Worm (Caenorhabditis elegans) whole organism, L1 larva: Measurements from ENCODE around the gene sqst-4.
A peak's percentile ranks its signal among the peaks of the same experiment; 100 is the strongest.

Source experiments
- C04F5.9 ChIP-seq: sonication (generic microtip); optimal IDR thresholded peaks from 2 replicates; lab custom pipeline; 2016; ENCODE audit warnings: missing genetic modification characterization, missing compliant biosample characterization
- C16A3.4 ChIP-seq: fragments of 150-350 bp; optimal IDR thresholded peaks from 2 replicates; lab custom pipeline; 2014; ENCODE audit warnings: missing biosample characterization, missing genetic modification characterization
- C34B4.2 ChIP-seq: sonication (generic microtip); optimal IDR thresholded peaks from 2 replicates; lab custom pipeline; 2017; ENCODE audit warnings: mild to moderate bottlenecking, missing genetic modification characterization, missing compliant biosample characterization
- aha-1 ChIP-seq: fragments of 150-350 bp; optimal IDR thresholded peaks from 2 replicates; lab custom pipeline; 2014; ENCODE audit warnings: missing biosample characterization, missing genetic modification characterization
- alr-1 ChIP-seq: fragments of 200-800 bp; sonication (Bioruptor generic); optimal IDR thresholded peaks from 2 replicates; lab custom pipeline; 2018; ENCODE audit warnings: borderline replicate concordance, mild to moderate bottlenecking, missing genetic modification characterization, missing compliant biosample characterization
- aly-2 ChIP-seq: fragments of 150-350 bp; optimal IDR thresholded peaks from 2 replicates; lab custom pipeline; 2014; ENCODE audit warnings: missing biosample characterization, missing genetic modification characterization
- ceh-63 ChIP-seq: fragments of 200-800 bp; sonication (Bioruptor generic); optimal IDR thresholded peaks from 2 replicates; lab custom pipeline; 2018; ENCODE audit warnings: mild to moderate bottlenecking, missing genetic modification characterization, missing compliant biosample characterization
- ceh-8 ChIP-seq: fragments of 200-800 bp; sonication (Bioruptor generic); optimal IDR thresholded peaks from 2 replicates; lab custom pipeline; 2018; ENCODE audit warnings: mild to moderate bottlenecking, missing genetic modification characterization, moderate library complexity, missing compliant biosample characterization
- ceh-88 ChIP-seq: fragments of 200-800 bp; sonication (Bioruptor generic); IDR thresholded peaks from 2 replicates; pipeline ENCODE4 v1.3.6; 2022; ENCODE audit warnings: missing genetic modification characterization, missing compliant biosample characterization
- dpl-1 ChIP-seq, 3 experiments: fragments of 150-350 bp in 2 of 3; sonication (generic microtip) in 1 of 3; optimal IDR thresholded peaks; 2 replicates each; lab custom pipeline; 2014 to 2017; ENCODE audit warnings: missing biosample characterization in 3 of 3, missing genetic modification characterization in 3 of 3, missing genetic modification reagents in 3 of 3
- dsc-1 ChIP-seq: sonication (generic microtip); optimal IDR thresholded peaks from 2 replicates; lab custom pipeline; 2016; ENCODE audit warnings: mild to moderate bottlenecking, missing genetic modification characterization, missing compliant biosample characterization
- efl-1 ChIP-seq, 4 experiments: fragments of 150-350 bp; optimal IDR thresholded peaks in 3 of 4; peaks in 1 of 4; 1 replicate in 1 of 4; 2 replicates in 3 of 4; lab custom pipeline; 2014; ENCODE audit warnings: missing biosample characterization in 2 of 4, missing genetic modification characterization in 2 of 4, missing genetic modification reagents in 2 of 4
- egl-13 ChIP-seq: sonication (generic microtip); optimal IDR thresholded peaks from 2 replicates; lab custom pipeline; 2016; ENCODE audit warnings: missing genotype, missing genetic modification reagents, missing genetic modification characterization, missing compliant biosample characterization
- egl-27 ChIP-seq, 2 experiments: fragments of 150-350 bp in 1 of 2; sonication (generic microtip); optimal IDR thresholded peaks; 3 replicates each; lab custom pipeline; 2017 to 2018; ENCODE audit warnings: missing biosample characterization in 2 of 2, missing genetic modification characterization in 2 of 2, missing genetic modification reagents in 2 of 2
- fkh-10 ChIP-seq: sonication (generic microtip); optimal IDR thresholded peaks from 2 replicates; lab custom pipeline; 2017; ENCODE audit warnings: missing biosample characterization, missing genetic modification reagents, missing genetic modification characterization
- grh-1 ChIP-seq: fragments of 200-800 bp; sonication (Bioruptor generic); IDR thresholded peaks from 2 replicates; pipeline ENCODE4 v1.3.6; 2022; ENCODE audit warnings: missing genetic modification reagents, missing genetic modification characterization, missing compliant biosample characterization
- hlh-17 ChIP-seq: fragments of 200-800 bp; sonication (Bioruptor generic); optimal IDR thresholded peaks from 2 replicates; lab custom pipeline; 2018; ENCODE audit warnings: missing genetic modification characterization, mild to moderate bottlenecking, missing compliant biosample characterization, moderate library complexity, borderline replicate concordance
- isw-1 ChIP-seq: fragments of 200-800 bp; sonication (Bioruptor generic); IDR thresholded peaks from 2 replicates; pipeline ENCODE4 v1.3.6; 2022; ENCODE audit warnings: missing genetic modification characterization, missing compliant biosample characterization
- lin-13 ChIP-seq: fragments of 150-350 bp; optimal IDR thresholded peaks from 2 replicates; lab custom pipeline; 2014; ENCODE audit warnings: missing biosample characterization, missing genetic modification reagents, missing genetic modification characterization
- lin-14 ChIP-seq: fragments of 200-800 bp; sonication (Bioruptor generic); optimal IDR thresholded peaks from 2 replicates; lab custom pipeline; 2018; ENCODE audit warnings: mild to moderate bottlenecking, missing genetic modification characterization, moderate library complexity, missing compliant biosample characterization
- mdl-1 ChIP-seq, 2 experiments: fragments of 150-350 bp; optimal IDR thresholded peaks; 2 replicates each; lab custom pipeline; 2014 to 2017; ENCODE audit warnings: missing biosample characterization in 2 of 2, missing genetic modification characterization in 2 of 2, inconsistent platforms in 1 of 2
- mef-2 ChIP-seq: fragments of 150-350 bp; optimal IDR thresholded peaks from 2 replicates; lab custom pipeline; 2014; ENCODE audit warnings: missing biosample characterization, missing genetic modification characterization
- nhr-11 ChIP-seq: fragments of 150-350 bp; optimal IDR thresholded peaks from 2 replicates; lab custom pipeline; 2014; ENCODE audit warnings: missing biosample characterization, missing genetic modification characterization
- nhr-237 ChIP-seq: fragments of 150-350 bp; optimal IDR thresholded peaks from 2 replicates; lab custom pipeline; 2014; ENCODE audit warnings: missing biosample characterization, missing genetic modification characterization
- nhr-47 ChIP-seq: sonication (generic microtip); optimal IDR thresholded peaks from 2 replicates; lab custom pipeline; 2016; ENCODE audit warnings: mild to moderate bottlenecking, missing genetic modification characterization, moderate library complexity, missing compliant biosample characterization
- nhr-71 ChIP-seq: sonication (generic microtip); optimal IDR thresholded peaks from 2 replicates; lab custom pipeline; 2016; ENCODE audit warnings: mild to moderate bottlenecking, missing genetic modification characterization, moderate library complexity, missing compliant biosample characterization
- nhr-77 ChIP-seq: fragments of 150-350 bp; optimal IDR thresholded peaks from 2 replicates; lab custom pipeline; 2014; ENCODE audit warnings: missing biosample characterization, missing genetic modification characterization
- nhr-84 ChIP-seq: sonication (generic microtip); optimal IDR thresholded peaks from 2 replicates; lab custom pipeline; 2017; ENCODE audit warnings: missing biosample characterization, missing genetic modification characterization
- pag-3 ChIP-seq: sonication (generic microtip); optimal IDR thresholded peaks from 2 replicates; lab custom pipeline; 2017; ENCODE audit warnings: missing genetic modification characterization, mild to moderate bottlenecking, missing compliant biosample characterization, antibody characterized with exemption, borderline replicate concordance; ENCODE audit not compliant: insufficient read depth
- pax-3 ChIP-seq: fragments of 200-800 bp; sonication (Bioruptor generic); optimal IDR thresholded peaks from 2 replicates; lab custom pipeline; 2018; ENCODE audit warnings: mild to moderate bottlenecking, missing genetic modification characterization, moderate library complexity, missing compliant biosample characterization
- pqm-1 ChIP-seq: sonication (generic microtip); optimal IDR thresholded peaks from 3 replicates; lab custom pipeline; 2017; ENCODE audit warnings: missing biosample characterization, missing genetic modification characterization
- rnt-1 ChIP-seq: sonication (generic microtip); optimal IDR thresholded peaks from 2 replicates; lab custom pipeline; 2016; ENCODE audit warnings: mild to moderate bottlenecking, missing genetic modification characterization, moderate library complexity, missing compliant biosample characterization
- skn-1 ChIP-seq: fragments of 150-350 bp; optimal IDR thresholded peaks from 2 replicates; lab custom pipeline; 2014; ENCODE audit warnings: missing biosample characterization, missing genetic modification characterization
- snu-23 ChIP-seq: sonication (generic microtip); optimal IDR thresholded peaks from 2 replicates; lab custom pipeline; 2016; ENCODE audit warnings: missing genetic modification characterization, missing compliant biosample characterization
- sup-37 ChIP-seq: fragments of 200-800 bp; sonication (Bioruptor generic); optimal IDR thresholded peaks from 2 replicates; lab custom pipeline; 2018; ENCODE audit warnings: mild to moderate bottlenecking, missing genetic modification characterization, missing compliant biosample characterization
- swsn-7 ChIP-seq: sonication (generic microtip); optimal IDR thresholded peaks from 2 replicates; lab custom pipeline; 2016; ENCODE audit warnings: missing genetic modification characterization, missing compliant biosample characterization
- unc-98 ChIP-seq: fragments of 200-800 bp; sonication (Bioruptor generic); IDR thresholded peaks from 2 replicates; pipeline ENCODE4 v1.3.6; 2022; ENCODE audit warnings: missing genetic modification characterization, missing compliant biosample characterization
- zip-4 ChIP-seq: fragments of 200-800 bp; sonication (Bioruptor generic); optimal IDR thresholded peaks from 2 replicates; lab custom pipeline; 2018; ENCODE audit warnings: mild to moderate bottlenecking, missing genetic modification characterization, moderate library complexity, missing compliant biosample characterization
- ztf-11 ChIP-seq, 2 experiments: sonication (generic microtip); optimal IDR thresholded peaks; 2 replicates each; lab custom pipeline; 2016 to 2017; ENCODE audit warnings: missing genetic modification characterization in 2 of 2, missing biosample characterization in 1 of 2, missing compliant biosample characterization in 1 of 2

The sqst-4 gene

DNA sequence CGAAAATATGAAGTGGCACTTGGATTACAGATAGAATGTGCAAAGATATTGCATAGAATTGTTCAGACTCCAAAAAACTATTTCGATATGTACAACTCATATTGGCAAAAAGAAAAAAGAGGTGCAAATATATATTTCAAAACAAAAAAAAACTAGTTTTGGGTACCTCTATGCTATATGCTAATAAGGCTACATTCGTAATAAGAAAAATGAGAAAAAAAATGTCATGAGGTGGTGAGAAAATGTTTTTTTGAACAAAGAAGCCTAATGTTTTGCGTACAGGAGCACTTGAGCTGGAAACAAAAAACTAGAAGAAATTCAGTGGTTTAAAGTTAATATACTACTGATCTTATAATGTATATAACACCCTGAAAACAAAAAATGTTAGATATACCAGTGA is 27.4 kb upstream of the sqst-4 start, which contains the start of gene srh-142:
TSS of gene srh-142 (minus strand) at position 101 of the 400 bp plus-strand sequence.
- TF ChIP-seq aly-2 (tag; lab: Kevin White, UChicago) (no peak), ztf-11 (tag; optimal IDR thresholded peaks at IDR 0.05; lab: Kevin White, UChicago) (no peak), ceh-88 (no peak)

DNA sequence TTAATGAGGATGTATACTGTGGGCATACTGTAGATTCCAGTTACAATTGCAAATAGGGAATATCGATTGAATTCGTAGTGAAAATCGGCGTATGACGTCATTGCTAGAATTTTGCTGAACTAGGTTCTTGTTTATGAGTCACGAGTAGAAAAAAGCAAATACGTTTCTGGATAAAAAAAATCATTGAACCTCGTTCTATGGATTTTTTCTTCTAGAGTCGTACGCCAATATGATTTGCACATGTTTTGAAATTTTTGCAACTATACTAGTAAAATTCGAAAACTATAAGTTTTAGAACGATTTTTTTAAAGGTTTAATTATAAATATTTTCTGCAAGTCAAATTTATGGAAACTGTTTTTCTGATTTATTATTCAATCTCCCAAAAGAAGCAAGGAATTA is 20.4 kb upstream of the sqst-4 start, which contains the start of gene sru-44:
TSS of gene sru-44 (minus strand) at position 101 of the 400 bp plus-strand sequence.
- no peak for TF ChIP-seq aha-1 (tag; lab: Kevin White, UChicago)

DNA sequence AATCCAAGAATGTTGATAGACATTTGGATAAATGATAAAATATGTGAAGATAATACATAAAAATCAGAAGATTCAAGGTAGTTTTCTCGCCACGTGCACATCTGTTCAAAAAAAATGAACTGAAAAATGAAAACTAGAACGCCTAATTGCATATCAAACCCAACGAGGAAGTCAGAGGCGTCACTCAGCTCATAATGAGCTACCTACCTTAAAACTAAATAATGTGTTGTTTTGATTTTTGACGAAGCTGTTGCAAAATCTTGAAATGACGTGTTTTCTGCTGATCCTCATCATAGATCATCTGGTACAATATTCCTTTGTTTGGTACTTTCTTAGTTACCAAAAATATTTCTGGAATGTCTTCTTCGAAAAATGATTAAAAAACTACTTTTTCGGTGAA is 17.4 kb upstream of the sqst-4 start, which contains the start of gene srh-138:
TSS of gene srh-138 (minus strand) at position 101 of the 400 bp plus-strand sequence.
- TF ChIP-seq fkh-10 (GFP tag; lab: Kevin White, UChicago) (no peak), mef-2 (tag; lab: Kevin White, UChicago) (no peak), nhr-47 (tag; lab: Kevin White, UChicago) (no peak), dsc-1 (tag; lab: Kevin White, UChicago) (no peak), pqm-1 (tag; lab: Kevin White, UChicago) (no peak), skn-1 (no peak), hlh-17 (GFP tag; lab: Kevin White, UChicago) (no peak), C16A3.4 (no peak), nhr-71 (tag; lab: Kevin White, UChicago) (no peak), sup-37 (GFP tag; lab: Kevin White, UChicago) (no peak)

DNA sequence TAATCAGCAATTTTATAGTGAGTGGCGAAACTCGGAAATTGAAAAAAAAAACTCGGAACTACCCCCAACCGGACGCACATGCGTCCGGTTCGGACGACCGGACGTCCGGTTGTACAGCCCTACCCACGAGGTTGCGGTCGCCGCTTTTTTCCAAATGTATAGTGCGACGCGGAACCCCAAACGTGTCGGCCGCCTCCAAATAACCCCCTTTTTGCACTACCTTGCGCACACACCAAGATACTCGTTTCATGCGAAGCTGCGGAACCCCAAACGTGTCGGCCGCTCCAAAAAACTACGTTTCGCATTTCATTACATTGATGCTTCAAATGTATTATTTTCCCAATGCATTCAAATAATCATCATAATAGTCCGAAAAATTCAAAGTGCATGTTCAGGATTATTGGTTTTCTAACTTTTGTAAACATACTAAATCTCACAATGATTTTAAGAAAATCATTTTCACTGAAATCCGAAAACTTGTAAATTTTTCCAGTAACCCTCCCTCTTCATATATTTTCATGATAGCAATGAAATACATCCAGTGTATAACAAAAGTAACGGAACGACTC is 16.2 kb upstream of the sqst-4 start, which contains the start of gene srw-35:
TSS of gene srw-35 (plus strand) at position 519 of the 569 bp plus-strand sequence.
- TF ChIP-seq nhr-237 (tag; lab: Kevin White, UChicago) (no peak), nhr-71 (tag; lab: Kevin White, UChicago) (no peak), nhr-84 (tag; lab: Kevin White, UChicago) (no peak), fkh-10 (GFP tag; lab: Kevin White, UChicago) (no peak), ceh-8 (no peak), swsn-7 (tag; lab: Kevin White, UChicago) (no peak), nhr-11 (tag; lab: Kevin White, UChicago) (no peak), lin-14 (GFP tag; lab: Kevin White, UChicago) (no peak), skn-1 (no peak), snu-23 (GFP tag; lab: Kevin White, UChicago) (no peak), nhr-77 (no peak), ceh-63 (GFP tag; lab: Kevin White, UChicago) (no peak), isw-1 (no peak)

DNA sequence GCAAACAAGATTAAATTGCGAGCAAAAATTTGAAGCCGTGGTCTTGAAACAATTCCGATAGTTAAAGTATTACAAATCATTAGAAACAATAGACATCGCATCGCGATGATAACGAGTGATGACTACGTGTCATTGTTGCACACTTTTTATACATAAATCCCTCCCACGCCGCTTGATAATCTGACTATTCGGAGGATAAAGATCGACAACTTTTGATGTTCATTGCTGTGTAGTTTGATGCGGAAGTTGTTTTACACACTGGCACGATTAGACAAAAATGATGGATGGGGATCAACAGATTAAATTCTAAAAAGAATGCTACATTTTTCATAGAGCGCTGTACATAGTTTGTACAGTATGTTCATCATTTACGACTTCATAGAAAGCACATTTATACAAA is 9.0 kb upstream of the sqst-4 start, which contains the start of gene T08G3.11:
TSS of gene T08G3.11 (minus strand) at position 101 of the 400 bp plus-strand sequence.
- no peak for TF ChIP-seq ceh-8
- no peak for TF ChIP-seq efl-1 (optimal IDR thresholded peaks at IDR 0.05; lab: Kevin White, UChicago)
- TF ChIP-seq efl-1 (GFP tag; optimal IDR thresholded peaks at IDR 0.05 in 1 of 2; lab: Kevin White, UChicago): peak in 1 of 2 experiments; percentile 16
- TF ChIP-seq, all 84 proteins: peak for 1

DNA sequence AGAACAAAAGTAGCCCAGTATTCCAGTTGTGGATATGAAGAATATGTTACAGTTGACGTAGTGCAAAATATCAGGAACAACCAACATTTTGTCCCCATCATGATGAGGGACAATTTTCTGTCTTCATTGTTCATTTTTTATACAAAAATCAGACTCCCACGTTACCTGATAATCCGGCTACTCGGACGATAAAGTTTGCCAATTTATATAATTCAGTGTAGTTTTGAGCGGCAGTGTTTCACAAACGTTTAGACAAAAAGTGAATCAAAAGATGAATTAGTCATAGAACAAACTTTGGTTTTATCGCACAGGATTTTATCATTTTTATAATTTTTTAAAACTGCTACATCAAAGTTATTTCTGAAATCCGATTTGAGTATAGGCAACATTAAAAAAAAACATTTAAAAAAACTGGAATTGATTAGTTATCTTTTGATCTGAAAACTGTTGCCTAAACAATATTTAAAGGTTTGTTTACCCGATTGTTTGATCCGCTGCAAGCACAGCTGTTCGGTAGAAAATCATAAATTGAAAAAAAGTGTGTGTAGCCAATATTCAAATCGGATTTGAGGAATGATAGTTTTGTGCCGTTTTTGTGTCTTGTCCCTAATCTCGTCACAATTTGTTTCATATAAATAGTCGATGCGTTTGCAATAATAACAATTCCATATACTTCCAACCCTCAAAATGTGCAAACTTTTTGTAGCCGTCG is 7.2 kb upstream of the sqst-4 start, which contains the start of the genes F57E7.4 and spig-6:
TSS of gene F57E7.4 (minus strand) at position 101 of the 712 bp plus-strand sequence.
TSS of gene spig-6 (plus strand) at position 662 of the 712 bp plus-strand sequence.
- TF ChIP-seq C04F5.9 (no peak), lin-13 (no peak), unc-98 (no peak), nhr-237 (tag; lab: Kevin White, UChicago) (no peak), egl-13 (tag; lab: Kevin White, UChicago) (no peak), pag-3 (tag; lab: Kevin White, UChicago) (no peak), lin-14 (GFP tag; lab: Kevin White, UChicago) (no peak), grh-1 (GFP tag; lab: Robert Waterston, UW) (no peak), ceh-88 (no peak), egl-27 (tag; optimal IDR thresholded peaks at IDR 0.05; lab: Kevin White, UChicago) (no peak), alr-1 (no peak), dpl-1 (GFP tag; optimal IDR thresholded peaks at IDR 0.05; lab: Kevin White, UChicago) (no peak), zip-4 (GFP tag; lab: Kevin White, UChicago) (no peak), rnt-1 (tag; lab: Kevin White, UChicago) (no peak), mdl-1 (tag; optimal IDR thresholded peaks at IDR 0.05; lab: Kevin White, UChicago) (no peak), C34B4.2 (tag; lab: Kevin White, UChicago) (no peak), pax-3 (tag; lab: Kevin White, UChicago) (no peak), nhr-77 (no peak)
